Worm (Caenorhabditis elegans) whole organism, midembryonic: ENCODE results near the gene F10D7.3.

ENCODE experiments used
- T22C8.4 ChIP-seq: fragments of 200-800 bp; sonication (Bioruptor generic); IDR thresholded peaks from 2 replicates; pipeline ENCODE4 v1.3.6; 2022; ENCODE audit warnings: missing genetic modification characterization, missing compliant biosample characterization
- cog-1 ChIP-seq: sonication (generic microtip); optimal IDR thresholded peaks from 2 replicates; lab custom pipeline; 2016; ENCODE audit warnings: missing genetic modification characterization, missing compliant biosample characterization
- flt-1 ChIP-seq: fragments of 200-800 bp; sonication (Bioruptor generic); IDR thresholded peaks from 2 replicates; pipeline ENCODE4 v1.3.6; 2022; ENCODE audit warnings: missing genetic modification characterization, missing compliant biosample characterization
- klf-2 ChIP-seq: fragments of 200-800 bp; sonication (Bioruptor generic); conservative IDR thresholded peaks from 2 replicates; pipeline ENCODE4 v1.3.6; 2022; ENCODE audit warnings: missing genetic modification reagents, missing genetic modification characterization, missing compliant biosample characterization
- med-1 ChIP-seq: sonication (generic microtip); optimal IDR thresholded peaks from 2 replicates; lab custom pipeline; 2017; ENCODE audit warnings: missing genetic modification characterization, mild to moderate bottlenecking, missing compliant biosample characterization, antibody characterized with exemption, missing genetic modification reagents; ENCODE audit not compliant: insufficient read depth
- ref-1 ChIP-seq: fragments of 200-800 bp; sonication (Bioruptor generic); conservative IDR thresholded peaks from 2 replicates; pipeline ENCODE4 v1.3.6; 2022; ENCODE audit warnings: missing genetic modification reagents, missing genetic modification characterization, missing compliant biosample characterization
- tab-1 ChIP-seq: fragments of 200-800 bp; sonication (Bioruptor generic); IDR thresholded peaks from 2 replicates; pipeline ENCODE4 v1.3.6; 2022; ENCODE audit warnings: missing genetic modification characterization, missing compliant biosample characterization
- ztf-23 ChIP-seq: fragments of 200-800 bp; sonication (Bioruptor generic); IDR thresholded peaks from 2 replicates; pipeline ENCODE4 v1.3.6; 2022; ENCODE audit warnings: missing genetic modification reagents, missing genetic modification characterization, missing compliant biosample characterization
- ztf-29 ChIP-seq: fragments of 200-800 bp; sonication (Bioruptor generic); IDR thresholded peaks from 2 replicates; pipeline ENCODE4 v1.3.6; 2022; ENCODE audit warnings: missing genetic modification reagents, missing genetic modification characterization, missing compliant biosample characterization

F10D7.3 gene

DNA sequence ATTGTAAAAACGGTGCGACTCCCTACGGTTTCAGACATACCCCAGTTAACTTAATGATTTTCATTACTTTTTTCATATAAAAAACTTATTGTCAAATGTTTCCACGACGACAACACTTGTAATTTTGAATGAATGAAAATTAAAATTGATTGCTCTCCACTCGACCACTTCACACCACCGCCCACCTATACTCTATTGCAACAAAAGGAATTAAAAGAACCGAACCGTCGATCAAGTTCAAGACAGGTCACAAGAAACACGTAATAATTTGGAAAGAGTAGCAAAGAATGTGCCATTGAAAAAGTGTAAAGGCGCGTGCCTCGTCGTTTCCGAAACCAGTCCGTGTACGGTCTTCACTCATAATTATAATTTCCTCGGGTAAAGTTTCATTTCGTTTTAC lies 11.9 kb downstream of the F10D7.3 start, which contains the start of gene F10D7.11:
Gene F10D7.11 (plus strand): TSS at position 301 of the 400 bp plus-strand sequence.
- no peak for TF ChIP-seq tab-1

DNA sequence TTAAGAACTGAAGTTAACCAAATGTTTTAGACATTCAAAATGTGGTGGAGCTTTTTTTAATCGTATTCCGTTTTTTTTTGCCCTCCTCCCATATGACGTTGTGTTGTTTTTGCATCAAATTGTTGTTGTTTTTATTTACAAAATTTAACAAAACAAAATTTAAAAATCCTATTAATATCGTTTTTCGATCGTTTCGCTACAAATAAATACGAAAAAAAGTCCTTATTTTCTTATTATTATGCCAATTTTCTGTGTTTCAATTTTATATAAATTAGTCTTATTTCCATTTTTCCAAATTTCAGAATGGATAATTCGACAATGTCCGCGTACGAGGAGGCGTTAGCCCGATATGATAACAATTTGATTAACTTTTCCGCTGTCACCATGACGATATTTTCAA lies 15.0 kb downstream of the F10D7.3 start, which contains the start of gene npr-36:
Gene npr-36 (plus strand): TSS at position 301 of the 400 bp plus-strand sequence.
- TF ChIP-seq klf-2 (GFP tag; lab: Robert Waterston, UW) (no peak), flt-1 (GFP tag; lab: Robert Waterston, UW) (no peak), tab-1 (no peak), ztf-29 (no peak), cog-1 (no peak), med-1 (GFP tag; lab: Kevin White, UChicago) (no peak)

DNA sequence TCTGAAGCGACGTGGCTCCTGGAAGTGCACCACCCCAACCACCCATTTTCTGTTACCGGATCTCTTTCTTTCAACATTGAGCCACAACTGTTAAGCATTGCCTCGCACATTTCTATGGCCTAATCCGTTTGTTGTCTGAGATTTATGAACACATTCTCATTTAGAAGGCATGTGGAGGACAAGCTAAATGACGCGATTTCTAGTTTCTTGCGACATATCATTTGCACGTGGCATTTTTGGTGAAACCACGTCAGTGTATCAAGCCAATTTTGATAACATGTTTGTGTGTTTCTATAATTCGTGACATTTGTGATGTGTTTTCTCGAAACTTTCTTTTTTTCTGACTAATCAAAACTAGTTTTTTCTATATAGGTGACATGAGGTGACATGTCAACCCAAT lies 17.7 kb downstream of the F10D7.3 start:
- no peak for TF ChIP-seq tab-1
- TF ChIP-seq T22C8.4 (GFP tag; lab: Robert Waterston, UW), result no peak
- no peak for TF ChIP-seq ref-1 (GFP tag; lab: Robert Waterston, UW)
- no peak for TF ChIP-seq ztf-29
- no peak for TF ChIP-seq cog-1
- TF ChIP-seq med-1 (GFP tag; lab: Kevin White, UChicago), result no peak
- TF ChIP-seq flt-1 (GFP tag; lab: Robert Waterston, UW), result no peak
- no peak for TF ChIP-seq klf-2 (GFP tag; lab: Robert Waterston, UW)
- no peak for TF ChIP-seq ztf-23 (GFP tag; lab: Robert Waterston, UW)

DNA sequence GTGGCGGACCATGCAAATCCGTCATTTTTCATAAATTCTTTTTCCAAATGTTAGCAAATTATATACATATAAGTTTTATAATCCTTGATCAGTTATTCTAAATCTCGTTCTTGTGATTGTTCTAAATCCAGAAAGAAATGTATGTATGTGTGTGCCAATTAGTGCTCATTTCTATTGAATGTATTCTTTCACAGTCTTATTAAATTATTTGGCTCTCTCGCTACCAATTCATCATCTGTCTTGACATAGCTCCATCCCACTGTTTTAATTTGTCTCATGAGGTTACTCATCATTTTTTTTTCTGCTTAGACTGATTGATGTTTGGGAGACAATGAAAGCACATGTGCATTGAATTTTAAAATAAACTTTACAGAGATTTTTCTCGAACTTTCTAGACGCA lies 19.0 kb downstream of the F10D7.3 start:
- TF ChIP-seq ref-1 (GFP tag; lab: Robert Waterston, UW) (no peak), cog-1 (no peak), med-1 (GFP tag; lab: Kevin White, UChicago) (no peak), flt-1 (GFP tag; lab: Robert Waterston, UW) (no peak), T22C8.4 (GFP tag; lab: Robert Waterston, UW) (no peak), ztf-29 (no peak), tab-1 (no peak), ztf-23 (GFP tag; lab: Robert Waterston, UW) (no peak), klf-2 (GFP tag; lab: Robert Waterston, UW) (no peak)

DNA sequence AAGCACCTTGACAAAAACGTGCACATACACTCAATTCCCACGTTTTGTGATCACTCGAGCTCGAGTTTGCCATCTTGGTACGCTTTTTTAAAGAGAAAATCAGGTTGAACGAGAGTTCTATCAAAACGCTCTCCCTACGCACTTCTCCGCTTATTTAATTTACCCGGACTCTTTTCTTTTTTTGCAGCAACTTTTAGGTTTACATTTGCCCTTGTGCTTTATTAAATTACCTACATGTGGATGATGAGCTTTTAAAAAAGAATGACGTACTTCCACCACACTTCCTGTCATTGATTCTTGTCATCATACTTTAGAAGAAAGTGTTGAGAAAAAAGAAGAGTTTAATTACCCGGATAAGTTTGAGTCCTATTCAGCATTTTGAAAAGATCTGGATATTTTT lies 22.3 kb downstream of the F10D7.3 start:
- no peak for TF ChIP-seq T22C8.4 (GFP tag; lab: Robert Waterston, UW)
- no peak for TF ChIP-seq med-1 (GFP tag; lab: Kevin White, UChicago)
- TF ChIP-seq tab-1, result no peak
- TF ChIP-seq cog-1, result no peak
- TF ChIP-seq ref-1 (GFP tag; lab: Robert Waterston, UW), result no peak

DNA sequence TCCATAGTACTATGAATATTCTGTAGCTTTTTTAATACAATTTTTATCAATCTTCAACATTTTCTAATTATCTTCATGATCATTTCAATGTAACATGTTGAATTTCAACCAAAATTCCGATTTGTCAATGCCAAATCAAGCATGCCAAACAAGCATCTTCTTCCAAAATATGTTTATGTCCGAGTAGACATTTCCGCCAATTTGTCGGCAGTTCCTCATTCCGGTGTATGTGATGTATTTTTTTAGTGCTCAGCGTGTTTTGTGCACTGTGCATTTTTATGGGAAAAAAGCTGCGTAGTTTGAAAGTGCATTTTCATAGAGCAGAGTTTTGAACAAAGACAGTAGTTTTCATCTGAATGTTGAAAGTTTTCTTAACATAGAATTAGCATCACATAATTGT lies 25.0 kb downstream of the F10D7.3 start:
- TF ChIP-seq klf-2 (GFP tag; lab: Robert Waterston, UW), result no peak
- TF ChIP-seq ztf-29, result no peak
- TF ChIP-seq T22C8.4 (GFP tag; lab: Robert Waterston, UW), result no peak
- no peak for TF ChIP-seq flt-1 (GFP tag; lab: Robert Waterston, UW)
- no peak for TF ChIP-seq cog-1
- no peak for TF ChIP-seq ref-1 (GFP tag; lab: Robert Waterston, UW)

DNA sequence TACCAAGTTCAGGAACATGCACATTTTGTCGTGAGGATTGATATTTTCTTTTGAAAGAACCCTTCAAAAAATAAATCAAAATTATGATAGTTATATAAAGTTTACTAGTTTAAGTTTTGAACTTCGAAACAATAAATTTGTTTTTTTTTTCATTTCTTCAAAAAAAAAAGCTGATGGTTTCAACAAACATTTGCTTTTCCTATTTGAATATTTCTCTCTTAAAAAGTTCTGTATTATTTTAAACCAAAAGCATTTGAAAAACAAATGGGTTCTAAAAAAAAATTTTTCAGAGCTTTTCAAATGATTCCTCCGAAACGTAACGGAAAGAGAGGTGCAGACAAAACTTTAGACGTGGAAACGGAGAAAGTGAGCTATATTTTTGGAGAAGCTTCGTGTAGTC lies 34.0 kb downstream of the F10D7.3 start, which contains the start of gene C53C11.1:
Gene C53C11.1 (plus strand): TSS at position 301 of the 400 bp plus-strand sequence.
- TF ChIP-seq flt-1 (GFP tag; lab: Robert Waterston, UW) (no peak), tab-1 (no peak), cog-1 (no peak), ref-1 (GFP tag; lab: Robert Waterston, UW) (no peak), klf-2 (GFP tag; lab: Robert Waterston, UW) (no peak), ztf-23 (GFP tag; lab: Robert Waterston, UW) (no peak), ztf-29 (no peak), T22C8.4 (GFP tag; lab: Robert Waterston, UW) (no peak), med-1 (GFP tag; lab: Kevin White, UChicago) (no peak)

DNA sequence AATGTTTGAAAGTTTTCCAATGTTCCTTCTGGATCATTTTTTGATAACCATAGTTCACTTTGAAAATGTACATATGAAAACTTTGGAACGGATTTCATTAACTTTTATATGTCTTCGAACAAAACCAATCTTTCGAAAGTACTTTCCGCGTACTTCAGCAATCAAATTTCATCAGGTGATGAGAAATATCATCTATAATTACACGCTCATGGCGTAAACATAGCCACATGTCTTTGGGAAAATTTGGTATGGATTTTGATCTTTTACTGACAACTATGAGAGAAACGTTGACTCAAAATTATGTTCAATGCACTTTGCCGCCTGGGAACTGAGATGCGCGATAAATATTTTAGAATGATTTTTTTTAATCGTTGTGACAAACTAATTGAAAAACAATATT lies 35.5 kb downstream of the F10D7.3 start:
- TF ChIP-seq med-1 (GFP tag; lab: Kevin White, UChicago) (no peak), flt-1 (GFP tag; lab: Robert Waterston, UW) (no peak), tab-1 (no peak), ref-1 (GFP tag; lab: Robert Waterston, UW) (no peak)

DNA sequence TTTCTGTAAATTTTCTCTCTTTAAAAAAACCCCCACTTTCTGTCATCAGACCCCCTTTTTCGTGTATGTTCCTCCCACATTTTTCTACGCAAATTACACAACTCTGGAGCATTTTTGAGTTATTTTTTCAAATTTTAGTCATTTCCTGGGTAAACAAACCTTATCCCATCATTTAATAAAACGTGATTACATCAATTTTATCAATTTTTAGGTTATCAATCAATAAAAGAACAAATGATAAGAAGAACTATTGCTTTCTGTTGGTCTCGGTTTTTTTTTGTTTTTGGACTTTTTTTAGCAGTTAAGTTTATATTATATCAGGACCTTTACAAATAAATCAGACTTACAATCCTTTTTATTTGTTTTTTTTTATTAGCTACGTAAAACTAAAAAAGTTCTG lies 38.1 kb downstream of the F10D7.3 start, which contains the start of gene C53C11.2:
Gene C53C11.2 (plus strand): TSS at position 284 of the 400 bp plus-strand sequence.
- TF ChIP-seq med-1 (GFP tag; lab: Kevin White, UChicago) (no peak), ztf-23 (GFP tag; lab: Robert Waterston, UW) (no peak), klf-2 (GFP tag; lab: Robert Waterston, UW) (no peak), tab-1 (no peak), cog-1 (no peak), flt-1 (GFP tag; lab: Robert Waterston, UW) (no peak), ztf-29 (no peak), ref-1 (GFP tag; lab: Robert Waterston, UW) (no peak), T22C8.4 (GFP tag; lab: Robert Waterston, UW) (no peak)

DNA sequence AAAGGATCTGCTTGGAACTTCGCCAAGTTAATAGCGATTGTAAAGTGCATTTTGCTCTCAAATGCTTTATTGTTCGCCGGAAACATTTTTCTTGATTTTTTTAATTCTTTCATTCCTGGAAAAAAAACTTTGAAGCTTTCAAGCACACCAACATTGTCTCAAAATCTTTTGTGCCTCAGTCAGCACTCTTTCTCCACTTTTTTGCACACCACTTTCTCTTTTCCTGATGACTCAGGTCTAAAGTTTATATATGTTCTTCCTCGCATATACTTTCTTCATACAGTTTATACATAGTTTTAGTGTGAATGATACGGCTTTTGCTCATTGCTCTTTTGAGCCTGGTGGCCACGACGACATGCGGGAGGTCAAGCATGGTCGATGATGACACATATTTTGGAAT lies 40.7 kb downstream of the F10D7.3 start, which contains the start of gene C53C11.5:
Gene C53C11.5 (plus strand): TSS at position 301 of the 400 bp plus-strand sequence.
- no peak for TF ChIP-seq med-1 (GFP tag; lab: Kevin White, UChicago)
- TF ChIP-seq ztf-29, result no peak
- no peak for TF ChIP-seq ztf-23 (GFP tag; lab: Robert Waterston, UW)
- TF ChIP-seq klf-2 (GFP tag; lab: Robert Waterston, UW), result no peak
- TF ChIP-seq T22C8.4 (GFP tag; lab: Robert Waterston, UW), result no peak

DNA sequence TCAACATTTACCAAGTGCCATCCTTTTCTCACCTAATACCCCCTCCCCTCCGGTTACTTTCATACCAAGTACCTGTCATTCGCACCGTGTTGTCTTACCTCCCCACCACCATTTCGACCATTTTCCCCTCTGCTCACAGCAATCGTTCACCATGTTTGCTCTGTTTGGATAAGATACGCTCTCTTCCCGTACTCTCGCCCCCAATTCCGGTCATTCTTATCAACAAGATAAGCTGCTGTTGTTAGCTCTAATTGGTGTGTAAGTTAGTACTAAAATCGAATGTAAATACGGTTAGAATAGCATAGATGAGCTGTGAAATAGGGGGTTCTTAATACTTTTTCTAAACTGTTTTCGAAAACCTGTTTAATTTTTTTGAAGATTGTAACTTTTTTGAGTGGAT lies 43.9 kb downstream of the F10D7.3 start:
- no peak for TF ChIP-seq T22C8.4 (GFP tag; lab: Robert Waterston, UW)
- TF ChIP-seq med-1 (GFP tag; lab: Kevin White, UChicago), result no peak
